Worm (Caenorhabditis elegans): ENCODE results near the gene F48C5.2.

DNA sequence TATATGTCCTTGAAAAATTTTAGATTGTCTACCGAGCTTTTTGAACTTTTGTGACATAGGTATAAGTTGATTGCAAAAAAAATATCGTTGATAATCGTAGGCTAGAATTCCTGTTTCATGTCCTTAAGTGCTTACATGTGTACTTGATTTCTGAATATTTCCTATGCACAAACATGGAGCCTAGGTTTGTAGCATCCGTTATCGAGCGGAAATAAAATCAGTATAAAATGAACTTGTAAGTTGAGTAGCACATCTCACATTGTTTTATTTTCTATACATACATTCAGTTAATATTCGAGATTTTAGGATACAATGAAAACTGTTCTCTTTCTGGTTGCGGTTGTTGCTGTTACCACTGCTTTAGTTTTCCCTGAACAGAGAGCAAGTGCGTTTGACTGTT is 33.4 kb upstream of the F48C5.2 start, which contains the start of gene spp-9:
- no peak for TF ChIP-seq fkh-10 (GFP tag; optimal IDR thresholded peaks at IDR 0.05)
- TF ChIP-seq che-1 (tag; optimal IDR thresholded peaks at IDR 0.05) = no peak

Data from whole organism, late embryonic.